Worm (Caenorhabditis elegans): Measurements from ENCODE around the gene C49A9.4.

DNA sequence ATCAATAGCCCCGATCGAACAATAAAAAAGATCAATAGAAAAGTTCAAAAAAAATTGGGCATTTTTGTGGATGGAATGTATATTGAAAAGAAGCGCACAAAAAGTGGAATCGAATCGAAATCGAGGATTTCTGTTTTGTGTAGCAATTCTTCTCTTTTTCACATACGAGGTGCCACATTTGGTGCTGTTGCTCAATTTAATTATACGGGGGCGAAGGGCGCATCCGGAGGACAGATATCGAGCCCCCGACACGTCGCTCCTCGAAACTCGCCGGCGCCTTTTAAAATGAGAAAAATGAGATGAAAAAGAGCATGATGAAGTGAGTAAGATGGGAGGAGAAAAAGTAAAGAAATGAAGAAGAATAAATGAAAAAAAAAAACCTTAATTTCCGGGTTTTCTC lies 42.1 kb upstream of the C49A9.4 start:
- TF ChIP-seq dao-5 (tag; optimal IDR thresholded peaks at IDR 0.05): no peak
- no peak for TF ChIP-seq W03F9.2 (tag; optimal IDR thresholded peaks at IDR 0.05)

Data from whole organism, L4/young adult.